Worm (Caenorhabditis elegans): Measurements from ENCODE around the gene msrp-4.

- no peak for TF ChIP-seq him-1 (tag; optimal IDR thresholded peaks at IDR 0.05)
- TF ChIP-seq dao-5 (tag; optimal IDR thresholded peaks at IDR 0.05): no peak
Measured at ce11 chrII:797445-797844, 25.2 kb downstream of the msrp-4 start.
